Worm (Caenorhabditis elegans) whole organism, L4/young adult: ENCODE measurements around the gene clec-208.
"Not testable (repeated sequence)": the region's sequence is repeated elsewhere in the genome, so short reads cannot be mapped to it uniquely, and the experiment has no call there.

Source experiments
- W03F9.2 ChIP-seq: fragments of 150-350 bp; optimal IDR thresholded peaks from 2 replicates; lab custom pipeline; 2014; ENCODE audit warnings: missing biosample characterization, missing genetic modification characterization
- dao-5 ChIP-seq: sonication (generic microtip); optimal IDR thresholded peaks from 2 replicates; lab custom pipeline; 2016; ENCODE audit warnings: missing genotype, missing genetic modification characterization, moderate library complexity, missing compliant biosample characterization
- him-1 ChIP-seq: sonication (generic microtip); optimal IDR thresholded peaks from 2 replicates; lab custom pipeline; 2016; ENCODE audit warnings: missing genotype, missing genetic modification reagents, missing genetic modification characterization, missing compliant biosample characterization

The clec-208 gene

DNA sequence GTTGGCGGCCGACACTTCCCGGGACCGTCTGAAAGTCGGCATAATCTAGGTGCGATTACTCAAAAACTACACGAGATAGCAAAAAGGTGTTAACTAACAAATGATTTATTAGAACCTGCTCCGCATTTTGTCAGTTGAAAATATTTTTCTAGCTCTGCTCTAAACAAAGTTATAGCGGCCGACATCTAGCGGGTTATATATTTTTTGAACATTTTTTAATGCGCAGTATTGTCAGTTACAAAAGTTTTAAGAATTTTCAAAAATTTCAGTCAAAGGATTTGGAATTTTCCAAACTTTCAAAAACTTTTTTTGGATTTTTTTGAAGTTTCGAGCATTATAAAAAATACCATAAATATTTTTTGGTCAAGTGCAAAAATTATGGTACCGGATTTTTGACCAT is 16.5 kb upstream of the clec-208 start:
- TF ChIP-seq him-1 (tag; lab: Kevin White, UChicago) (no peak), dao-5 (tag; lab: Kevin White, UChicago) (no peak), W03F9.2 (no peak)

ce11 chrV:2081894-2082293 is 15.9 kb upstream of the clec-208 start:
- TF ChIP-seq W03F9.2, result no peak
- no peak for TF ChIP-seq dao-5 (tag; lab: Kevin White, UChicago)
- TF ChIP-seq him-1 (tag; lab: Kevin White, UChicago), result no peak

DNA sequence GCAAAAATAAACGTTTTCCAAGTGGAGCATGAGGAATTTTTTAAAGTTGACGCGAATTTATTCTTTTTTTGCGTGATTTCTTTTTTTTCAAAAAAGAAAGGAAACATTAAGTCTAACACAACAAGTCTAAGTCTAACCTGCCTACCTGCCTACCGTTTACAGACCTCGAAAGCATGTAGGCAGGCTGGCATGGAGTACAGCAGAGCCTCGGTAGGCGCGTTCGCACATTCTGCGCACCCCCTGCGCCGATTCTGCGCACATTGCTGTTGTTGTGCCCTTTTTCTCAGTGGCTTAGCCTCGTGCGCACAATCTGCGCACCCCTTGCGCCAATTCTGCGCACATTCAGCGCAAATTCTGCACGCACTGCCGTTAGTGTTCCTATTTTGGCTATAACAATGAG is 13.9 kb upstream of the clec-208 start:
- TF ChIP-seq W03F9.2 (no peak), dao-5 (tag; lab: Kevin White, UChicago) (no peak), him-1 (tag; lab: Kevin White, UChicago) (no peak)

ce11 chrV:2085745-2086267 is 11.9 kb upstream of the clec-208 start, which contains the start of gene F36F12.3:
TSS of gene F36F12.3 (plus strand) at chrV:2085795.
- not testable (repeated sequence) for TF ChIP-seq him-1 (tag; lab: Kevin White, UChicago); dao-5 (tag; lab: Kevin White, UChicago); W03F9.2

DNA sequence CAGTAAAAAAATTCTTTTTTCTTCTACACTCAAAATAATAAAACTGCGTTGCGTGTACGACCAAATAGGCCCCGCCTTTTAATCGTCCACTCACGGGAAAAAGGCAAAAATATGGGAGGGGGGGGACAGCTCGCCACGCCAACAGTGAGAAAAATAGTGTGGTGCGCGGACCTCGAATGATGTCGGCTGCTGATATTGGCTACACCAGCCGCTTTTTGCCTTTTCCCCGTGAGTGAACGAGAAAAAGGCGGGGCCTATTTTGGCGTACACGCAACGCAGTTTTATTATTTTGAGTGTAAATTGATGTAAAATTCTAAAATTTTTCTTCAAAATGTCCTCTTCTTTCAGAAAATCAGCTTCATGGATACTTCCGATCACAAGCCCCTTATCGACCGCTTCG is 7.4 kb upstream of the clec-208 start, which contains the start of gene ztf-28:
TSS of gene ztf-28 (plus strand) at position 349 of the 400 bp plus-strand sequence.
- TF ChIP-seq W03F9.2; him-1 (tag; lab: Kevin White, UChicago); dao-5 (tag; lab: Kevin White, UChicago): not testable (repeated sequence)

DNA sequence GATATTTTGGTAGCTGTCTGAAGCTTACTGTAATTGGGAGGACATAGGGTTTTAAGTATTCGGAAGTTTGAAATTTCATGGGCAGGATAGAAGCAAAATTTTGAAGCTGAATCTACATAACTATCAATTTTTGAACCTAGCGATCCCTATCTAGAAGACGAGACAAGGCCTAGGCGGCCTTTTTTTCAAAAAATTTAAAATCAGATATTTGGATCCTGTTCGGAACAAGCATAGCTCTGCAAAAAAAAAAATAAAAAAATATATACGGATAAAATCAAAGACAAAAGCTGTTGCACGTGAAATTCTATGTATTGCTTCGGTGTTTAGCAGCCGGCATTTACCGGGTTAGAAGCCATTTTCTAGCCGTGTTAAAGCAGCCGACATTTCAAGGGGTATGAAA is 2.5 kb upstream of the clec-208 start, which contains the start of gene F36F12.2:
TSS of gene F36F12.2 (minus strand) at position 101 of the 400 bp plus-strand sequence.
- TF ChIP-seq him-1 (tag; lab: Kevin White, UChicago) (no peak), W03F9.2 (no peak), dao-5 (tag; lab: Kevin White, UChicago) (no peak)

ce11 chrV:2095772-2096171 is 2.0 kb upstream of the clec-208 start, which contains the start of gene clec-207:
TSS of gene clec-207 (plus strand) at chrV:2096072.
- TF ChIP-seq dao-5 (tag; lab: Kevin White, UChicago) (no peak), W03F9.2 (no peak), him-1 (tag; lab: Kevin White, UChicago) (no peak)

ce11 chrV:2099040-2099439 is 1.3 kb downstream of the clec-208 start, which contains the start of gene F36F12.7:
TSS of gene F36F12.7 (plus strand) at chrV:2099340.
- TF ChIP-seq him-1 (tag; lab: Kevin White, UChicago) (no peak), W03F9.2 (no peak), dao-5 (tag; lab: Kevin White, UChicago) (no peak)

DNA sequence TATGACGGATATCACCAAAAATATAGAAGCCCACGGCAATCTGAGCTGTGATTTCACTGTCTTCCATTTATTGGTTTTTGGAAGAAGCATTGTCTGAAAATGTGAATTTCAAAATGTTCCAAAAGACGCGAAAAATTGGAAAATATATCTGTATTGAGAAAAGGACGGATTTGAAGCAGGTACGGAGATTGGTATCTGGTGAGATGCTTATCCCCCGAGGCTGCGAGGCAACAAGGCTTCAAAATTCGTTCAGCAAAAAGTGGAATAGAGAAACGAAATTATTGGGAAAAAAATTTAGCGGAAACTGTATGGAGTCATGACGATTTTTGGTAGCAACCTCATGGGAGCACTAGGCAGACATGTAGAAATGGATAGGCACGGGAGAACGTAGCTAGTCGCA is 5.4 kb downstream of the clec-208 start, which contains the start of gene F36F12.1:
TSS of gene F36F12.1 (minus strand) at position 101 of the 400 bp plus-strand sequence.
- TF ChIP-seq dao-5 (tag; lab: Kevin White, UChicago) (no peak), W03F9.2 (no peak), him-1 (tag; lab: Kevin White, UChicago) (no peak)

ce11 chrV:2105976-2106375 is 8.2 kb downstream of the clec-208 start, which contains the start of gene F22F7.4:
TSS of gene F22F7.4 (minus strand) at chrV:2106076.
- no peak for TF ChIP-seq dao-5 (tag; lab: Kevin White, UChicago)
- no peak for TF ChIP-seq him-1 (tag; lab: Kevin White, UChicago)
- TF ChIP-seq W03F9.2, result no peak

ce11 chrV:2109295-2109694 is 11.5 kb downstream of the clec-208 start, which contains the start of gene ckb-4:
TSS of gene ckb-4 (minus strand) at chrV:2109434.
- TF ChIP-seq him-1 (tag; lab: Kevin White, UChicago) (no peak), W03F9.2 (no peak), dao-5 (tag; lab: Kevin White, UChicago) (no peak)

DNA sequence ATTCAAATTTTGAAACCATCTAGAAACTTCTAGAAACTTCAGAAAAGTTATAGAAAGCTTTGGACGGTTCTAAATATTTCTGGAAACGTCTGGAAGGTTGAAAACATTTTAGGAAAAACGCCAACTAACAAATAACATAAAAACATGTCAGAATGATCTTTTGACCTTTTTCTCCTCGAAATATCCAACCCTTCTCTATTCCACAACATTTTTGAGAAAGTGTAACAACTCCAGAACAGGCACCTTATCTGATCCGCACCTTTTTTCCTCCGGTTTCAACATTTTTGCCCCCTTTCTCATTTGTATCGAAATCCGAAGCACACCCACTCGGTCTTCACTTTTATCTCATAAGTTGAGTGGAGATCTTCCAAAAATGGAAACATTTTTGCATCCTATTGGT is 12.6 kb downstream of the clec-208 start, which contains the start of gene F22F7.3:
TSS of gene F22F7.3 (plus strand) at position 301 of the 400 bp plus-strand sequence.
- TF ChIP-seq dao-5 (tag; lab: Kevin White, UChicago), result no peak
- TF ChIP-seq him-1 (tag; lab: Kevin White, UChicago), result no peak
- no peak for TF ChIP-seq W03F9.2

ce11 chrV:2118574-2118973 is 20.8 kb downstream of the clec-208 start, which contains the start of gene bgnt-1.2:
TSS of gene bgnt-1.2 (minus strand) at chrV:2118674.
- no peak for TF ChIP-seq him-1 (tag; lab: Kevin White, UChicago)
- TF ChIP-seq dao-5 (tag; lab: Kevin White, UChicago), result no peak
- no peak for TF ChIP-seq W03F9.2

DNA sequence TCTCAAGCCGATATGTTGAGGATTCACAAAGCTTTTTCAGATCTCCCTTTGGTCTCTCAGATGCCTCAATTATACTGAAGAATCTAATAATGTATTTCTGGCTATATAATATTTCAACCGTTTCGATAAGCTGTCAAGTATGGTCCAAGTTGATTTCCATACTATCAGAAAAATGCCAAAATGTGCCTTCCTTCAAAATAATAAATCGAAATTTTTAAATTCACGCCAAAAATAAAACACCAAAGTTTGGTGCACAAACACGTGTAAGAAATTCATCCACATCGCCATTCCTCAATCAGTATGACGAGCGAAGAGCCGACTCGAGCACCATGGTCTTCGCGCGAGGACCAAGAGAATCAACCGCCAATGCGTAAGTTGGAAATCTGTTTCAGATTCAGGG is 21.8 kb downstream of the clec-208 start, which contains the start of gene F22F7.11:
TSS of gene F22F7.11 (plus strand) at position 301 of the 400 bp plus-strand sequence.
- TF ChIP-seq dao-5 (tag; lab: Kevin White, UChicago) (no peak), W03F9.2 (no peak), him-1 (tag; lab: Kevin White, UChicago) (no peak)
